Worm (Caenorhabditis elegans): ENCODE results near the gene hrpk-2.

ce11 chrIII:8037941-8038340, 51.0 kb downstream of the hrpk-2 start, which contains the start of gene dpf-6:
- TF ChIP-seq lin-13 (tag; optimal IDR thresholded peaks at IDR 0.05) (no peak), unc-62 (GFP tag; optimal IDR thresholded peaks at IDR 0.05) (no peak), nhr-28 (tag; optimal IDR thresholded peaks at IDR 0.05) (no peak), nhr-237 (tag; optimal IDR thresholded peaks at IDR 0.05) (no peak), ztf-11 (tag; optimal IDR thresholded peaks at IDR 0.05) (no peak), unc-120 (tag; optimal IDR thresholded peaks at IDR 0.05; ENCODE audit: poor library complexity, severe bottlenecking) (no peak), pha-4 (tag; optimal IDR thresholded peaks at IDR 0.05) (no peak), snpc-4 (tag; optimal IDR thresholded peaks at IDR 0.05) (no peak), elt-3 (tag; optimal IDR thresholded peaks at IDR 0.05) (no peak), nhr-12 (tag; optimal IDR thresholded peaks at IDR 0.05) (no peak)

All from whole organism, mixed stage, embryonic.